Fruit fly (Drosophila melanogaster) whole organism, embryonic: ENCODE results near the gene Obp99d.
A peak's percentile ranks its signal among the peaks of the same experiment; 100 is the strongest.

Experiments
- CG10565 ChIP-seq: fragments of 200-800 bp; sonication (Bioruptor generic); optimal IDR thresholded peaks from 3 replicates; lab custom pipeline; 2016; ENCODE audit warnings: missing biosample characterization, mild to moderate bottlenecking, missing genetic modification characterization
- CG11093 ChIP-seq: fragments of 200-800 bp; sonication (Bioruptor generic); IDR thresholded peaks from 3 replicates; pipeline ENCODE4 v1.3.6; 2022; ENCODE audit warnings: missing biosample characterization, missing genetic modification characterization
- CG11398 ChIP-seq: fragments of 200-800 bp; sonication (Bioruptor generic); optimal IDR thresholded peaks from 2 replicates; lab custom pipeline; 2016; ENCODE audit warnings: missing biosample characterization, missing genetic modification characterization
- CG12391 ChIP-seq: fragments of 200-800 bp; sonication (Bioruptor generic); optimal IDR thresholded peaks from 3 replicates; lab custom pipeline; 2018; ENCODE audit warnings: missing biosample characterization, mild to moderate bottlenecking, missing genetic modification characterization, moderate library complexity
- CG13287 ChIP-seq: fragments of 200-800 bp; sonication (Bioruptor generic); IDR thresholded peaks from 2 replicates; pipeline ENCODE4 v1.3.6; 2022; ENCODE audit warnings: missing biosample characterization, missing genetic modification characterization; ENCODE audit not compliant: partially characterized antibody
- CG15073 ChIP-seq: fragments of 200-800 bp; sonication (Bioruptor generic); optimal IDR thresholded peaks from 2 replicates; lab custom pipeline; 2016; ENCODE audit warnings: missing biosample characterization, missing genetic modification characterization
- CG15269 ChIP-seq: fragments of 200-800 bp; sonication (Bioruptor generic); optimal IDR thresholded peaks from 2 replicates; lab custom pipeline; 2018; ENCODE audit warnings: missing biosample characterization, mild to moderate bottlenecking, missing genetic modification characterization, moderate library complexity
- CG18764 ChIP-seq: fragments of 200-800 bp; sonication (Bioruptor generic); optimal IDR thresholded peaks from 3 replicates; lab custom pipeline; 2016; ENCODE audit warnings: missing biosample characterization, missing genetic modification characterization
- CG2202 ChIP-seq: fragments of 200-800 bp; sonication (Bioruptor generic); optimal IDR thresholded peaks from 2 replicates; lab custom pipeline; 2018; ENCODE audit warnings: missing biosample characterization, mild to moderate bottlenecking, missing genetic modification characterization
- CG32772 ChIP-seq: fragments of 200-800 bp; sonication (Bioruptor generic); IDR thresholded peaks from 2 replicates; pipeline ENCODE4 v1.3.6; 2022; ENCODE audit warnings: missing biosample characterization, missing genetic modification characterization
- CG3838 ChIP-seq: fragments of 200-800 bp; sonication (Bioruptor generic); optimal IDR thresholded peaks from 3 replicates; lab custom pipeline; 2016; ENCODE audit warnings: missing biosample characterization, missing genetic modification characterization
- CG4404 ChIP-seq: fragments of 200-800 bp; sonication (Bioruptor generic); IDR thresholded peaks from 2 replicates; pipeline ENCODE4 v1.3.6; 2022; ENCODE audit warnings: missing biosample characterization, missing genetic modification characterization
- CG4730 ChIP-seq: fragments of 200-800 bp; sonication (Bioruptor generic); IDR thresholded peaks from 2 replicates; pipeline ENCODE4 v1.3.6; 2022; ENCODE audit warnings: missing biosample characterization, missing genetic modification characterization
- CG5180 ChIP-seq: fragments of 200-800 bp; sonication (Bioruptor generic); optimal IDR thresholded peaks from 3 replicates; lab custom pipeline; 2017; ENCODE audit warnings: missing biosample characterization, missing genetic modification characterization, mild to moderate bottlenecking, moderate library complexity, missing genetic modification reagents
- CG5245 ChIP-seq: fragments of 200-800 bp; sonication (Bioruptor generic); optimal IDR thresholded peaks from 3 replicates; lab custom pipeline; 2016; ENCODE audit warnings: missing biosample characterization, missing genetic modification characterization
- CG7556 ChIP-seq: fragments of 200-800 bp; sonication (Bioruptor generic); optimal IDR thresholded peaks from 2 replicates; lab custom pipeline; 2017; ENCODE audit warnings: missing biosample characterization, mild to moderate bottlenecking, missing genetic modification characterization
- CG7928 ChIP-seq: fragments of 200-800 bp; sonication (Bioruptor generic); optimal IDR thresholded peaks from 2 replicates; lab custom pipeline; 2017; ENCODE audit warnings: missing biosample characterization, mild to moderate bottlenecking, missing genetic modification characterization
- CG7963 ChIP-seq: fragments of 200-800 bp; sonication (Bioruptor generic); IDR thresholded peaks from 3 replicates; pipeline ENCODE4 v1.3.6; 2022; ENCODE audit warnings: missing biosample characterization, missing genetic modification characterization; ENCODE audit not compliant: partially characterized antibody
- CG8281 ChIP-seq: fragments of 200-800 bp; sonication (Bioruptor generic); optimal IDR thresholded peaks from 2 replicates; lab custom pipeline; 2018; ENCODE audit warnings: missing biosample characterization, mild to moderate bottlenecking, missing genetic modification characterization, moderate library complexity
- CG8944 ChIP-seq: fragments of 200-800 bp; sonication (Bioruptor generic); optimal IDR thresholded peaks from 3 replicates; lab custom pipeline; 2016; ENCODE audit warnings: missing biosample characterization, missing genetic modification characterization
- CG9437 ChIP-seq: fragments of 200-800 bp; sonication (Bioruptor generic); optimal IDR thresholded peaks from 2 replicates; lab custom pipeline; 2018; ENCODE audit warnings: missing biosample characterization, mild to moderate bottlenecking, missing genetic modification characterization
- Dip3 ChIP-seq: fragments of 200-800 bp; sonication (Bioruptor generic); optimal IDR thresholded peaks from 3 replicates; lab custom pipeline; 2016; ENCODE audit warnings: missing biosample characterization, missing genetic modification characterization
- Dref ChIP-seq: fragments of 200-800 bp; sonication (Bioruptor generic); IDR thresholded peaks from 2 replicates; pipeline ENCODE4 v1.3.6; 2022; ENCODE audit warnings: missing biosample characterization, missing genetic modification characterization
- ERR ChIP-seq: fragments of 200-800 bp; sonication (Bioruptor generic); optimal IDR thresholded peaks from 2 replicates; lab custom pipeline; 2016; ENCODE audit warnings: missing biosample characterization, missing genetic modification characterization
- Hmx ChIP-seq: fragments of 200-800 bp; sonication (Bioruptor generic); optimal IDR thresholded peaks from 2 replicates; lab custom pipeline; 2016; ENCODE audit warnings: missing biosample characterization, missing genetic modification characterization
- Hr3 ChIP-seq: fragments of 200-800 bp; sonication (Bioruptor generic); optimal IDR thresholded peaks from 3 replicates; lab custom pipeline; 2016; ENCODE audit warnings: missing biosample characterization, missing genetic modification characterization
- Lhr ChIP-seq: fragments of 200-800 bp; sonication (Bioruptor generic); optimal IDR thresholded peaks from 3 replicates; lab custom pipeline; 2017; ENCODE audit warnings: mild to moderate bottlenecking, missing biosample characterization, missing genetic modification reagents, missing genetic modification characterization
- MBD-R2 ChIP-seq: fragments of 200-800 bp; sonication (Bioruptor generic); IDR thresholded peaks from 2 replicates; pipeline ENCODE4 v1.3.6; 2022; ENCODE audit warnings: missing biosample characterization, missing genetic modification characterization
- Rx ChIP-seq: fragments of 200-800 bp; sonication (Bioruptor generic); IDR thresholded peaks from 2 replicates; pipeline ENCODE4 v1.3.6; 2022; ENCODE audit warnings: missing biosample characterization, missing genetic modification characterization
- Spps ChIP-seq: fragments of 200-800 bp; sonication (Bioruptor generic); optimal IDR thresholded peaks from 2 replicates; lab custom pipeline; 2018; ENCODE audit warnings: missing biosample characterization, mild to moderate bottlenecking, missing genetic modification characterization
- Usf ChIP-seq: fragments of 200-800 bp; sonication (Bioruptor generic); optimal IDR thresholded peaks from 2 replicates; lab custom pipeline; 2017; ENCODE audit warnings: missing genotype, missing biosample characterization, missing genetic modification characterization
- abd-A ChIP-seq: fragments of 200-800 bp; sonication (Bioruptor generic); optimal IDR thresholded peaks from 3 replicates; lab custom pipeline; 2019; ENCODE audit warnings: missing biosample characterization, mild to moderate bottlenecking, missing genetic modification characterization, moderate library complexity
- ase ChIP-seq: fragments of 200-800 bp; sonication (Bioruptor generic); IDR thresholded peaks from 3 replicates; pipeline ENCODE4 v1.3.6; 2022; ENCODE audit warnings: missing biosample characterization, missing genetic modification characterization
- caup ChIP-seq: fragments of 200-800 bp; sonication (Bioruptor generic); optimal IDR thresholded peaks from 3 replicates; lab custom pipeline; 2017; ENCODE audit warnings: missing biosample characterization, mild to moderate bottlenecking, missing genetic modification characterization, moderate library complexity; ENCODE audit not compliant: severe bottlenecking
- cg ChIP-seq: fragments of 200-800 bp; sonication (Bioruptor generic); optimal IDR thresholded peaks from 3 replicates; lab custom pipeline; 2019; ENCODE audit warnings: missing biosample characterization, mild to moderate bottlenecking, missing genetic modification characterization, moderate library complexity
- corto ChIP-seq: fragments of 200-800 bp; sonication (Bioruptor generic); optimal IDR thresholded peaks from 2 replicates; lab custom pipeline; 2016; ENCODE audit warnings: missing biosample characterization, mild to moderate bottlenecking, missing genetic modification characterization, moderate library complexity
- dan ChIP-seq: fragments of 200-800 bp; sonication (Bioruptor generic); IDR thresholded peaks from 2 replicates; pipeline ENCODE4 v1.3.6; 2022; ENCODE audit warnings: missing biosample characterization, missing genetic modification characterization
- esg ChIP-seq: fragments of 200-800 bp; sonication (Bioruptor generic); conservative IDR thresholded peaks from 2 replicates; pipeline ENCODE4 v1.3.6; 2022; ENCODE audit warnings: missing biosample characterization, missing genetic modification characterization
- kay ChIP-seq: fragments of 200-800 bp; sonication (Bioruptor generic); optimal IDR thresholded peaks from 2 replicates; lab custom pipeline; 2016; ENCODE audit warnings: missing biosample characterization, missing genetic modification characterization
- kni ChIP-seq: fragments of 200-800 bp; sonication (Bioruptor generic); optimal IDR thresholded peaks from 3 replicates; lab custom pipeline; 2017; ENCODE audit warnings: mild to moderate bottlenecking, missing biosample characterization, missing genetic modification reagents, missing genetic modification characterization
- nau ChIP-seq: fragments of 200-800 bp; sonication (Bioruptor generic); optimal IDR thresholded peaks from 3 replicates; lab custom pipeline; 2017; ENCODE audit warnings: missing biosample characterization, mild to moderate bottlenecking, missing genetic modification characterization, missing genetic modification reagents
- pros ChIP-seq: fragments of 200-800 bp; sonication (Bioruptor generic); optimal IDR thresholded peaks from 3 replicates; lab custom pipeline; 2019; ENCODE audit warnings: missing biosample characterization, mild to moderate bottlenecking, missing genetic modification characterization, moderate library complexity
- salm ChIP-seq: fragments of 200-800 bp; sonication (Bioruptor generic); optimal IDR thresholded peaks from 2 replicates; lab custom pipeline; 2018; ENCODE audit warnings: missing biosample characterization, mild to moderate bottlenecking, missing genetic modification characterization
- sug ChIP-seq: fragments of 200-800 bp; optimal IDR thresholded peaks from 2 replicates; lab custom pipeline; 2019; ENCODE audit warnings: missing biosample characterization, mild to moderate bottlenecking, missing genetic modification characterization, moderate library complexity
- tap ChIP-seq: fragments of 200-800 bp; optimal IDR thresholded peaks from 3 replicates; lab custom pipeline; 2019; ENCODE audit warnings: missing biosample characterization, mild to moderate bottlenecking, missing genetic modification characterization, moderate library complexity
- tio ChIP-seq: fragments of 200-800 bp; sonication (Bioruptor generic); optimal IDR thresholded peaks from 2 replicates; lab custom pipeline; 2017; ENCODE audit warnings: missing biosample characterization, missing genetic modification characterization, inconsistent platforms
- tna ChIP-seq: fragments of 200-800 bp; sonication (Bioruptor generic); IDR thresholded peaks from 2 replicates; pipeline ENCODE4 v1.3.6; 2022; ENCODE audit warnings: missing biosample characterization, missing genetic modification characterization; ENCODE audit not compliant: partially characterized antibody
- ttk ChIP-seq: fragments of 200-800 bp; sonication (Bioruptor generic); IDR thresholded peaks from 2 replicates; pipeline ENCODE4 v2.1.2; 2022; ENCODE audit warnings: missing biosample characterization, missing genetic modification characterization
- vfl ChIP-seq: fragments of 200-800 bp; sonication (Bioruptor generic); optimal IDR thresholded peaks from 2 replicates; lab custom pipeline; 2016; ENCODE audit warnings: missing biosample characterization, missing genetic modification characterization
- z ChIP-seq: fragments of 200-800 bp; sonication (Bioruptor generic); IDR thresholded peaks from 3 replicates; pipeline ENCODE4 v1.3.6; 2022; ENCODE audit warnings: missing biosample characterization, missing genetic modification characterization

Gene Obp99d

dm6 chr3R:29716782-29717317, 2.5 kb downstream of the Obp99d start, which contains the start of gene Obp99b (continued):
- TF ChIP-seq Usf (peak; percentile 23), Spps (tag; lab: Kevin White, UChicago) (peak; percentile 55), dan (GFP tag; lab: Robert Waterston, UW) (no peak), z (no peak), CG4404 (GFP tag; lab: Robert Waterston, UW) (peak; percentile 53), tna (no peak), CG15269 (peak; percentile 73), CG7928 (GFP tag; lab: Kevin White, UChicago) (peak; percentile 22), MBD-R2 (GFP tag; lab: Robert Waterston, UW) (0 out of 2 replicates have a peak, but pooled peaks have one; percentile 18), Dref (GFP tag; lab: Robert Waterston, UW) (0 out of 2 replicates have a peak, but pooled peaks have one; percentile 10), CG5180 (GFP tag; lab: Kevin White, UChicago) (peak; percentile 62), CG9437 (GFP tag; lab: Kevin White, UChicago) (peak; percentile 60), ERR (peak; percentile 12), CG8281 (peak; percentile 64), CG5245 (peak; percentile 91), Lhr (GFP tag; lab: Kevin White, UChicago) (peak; percentile 75), ttk (GFP tag; lab: Robert Waterston, UW) (peak; percentile 64), Rx (GFP tag; lab: Robert Waterston, UW) (peak; percentile 69), CG3838 (peak; percentile 19), CG8944 (peak; percentile 74), abd-A (tag; lab: Kevin White, UChicago) (no peak), caup (GFP tag; lab: Kevin White, UChicago) (peak; percentile 85), cg (GFP tag; lab: Kevin White, UChicago) (no peak), Hr3 (GFP tag; lab: Kevin White, UChicago) (peak; percentile 60), CG7556 (GFP tag; lab: Kevin White, UChicago) (no peak), salm (tag; lab: Kevin White, UChicago) (peak; percentile 10), CG11398 (GFP tag; lab: Kevin White, UChicago) (peak; percentile 58), CG32772 (GFP tag; lab: Robert Waterston, UW) (peak; percentile 61), CG12391 (peak; percentile 29), CG13287 (GFP tag; lab: Robert Waterston, UW) (no peak), CG10565 (GFP tag; lab: Kevin White, UChicago) (peak; percentile 5), CG11093 (GFP tag; lab: Robert Waterston, UW) (peak; percentile 56; the same call in 2 of the 3 replicates), pros (GFP tag; lab: Kevin White, UChicago) (no peak), sug (tag; lab: Kevin White, UChicago) (no peak), ase (GFP tag; lab: Robert Waterston, UW) (peak; percentile 84; the same call in 2 of the 3 replicates), tap (tag; lab: Kevin White, UChicago) (peak; percentile 46), CG15073 (GFP tag; lab: Kevin White, UChicago) (no peak), nau (GFP tag; lab: Kevin White, UChicago) (peak; percentile 70), tio (GFP tag; lab: Kevin White, UChicago) (peak; percentile 35), kni (GFP tag; lab: Kevin White, UChicago) (peak; percentile 52), kay (GFP tag; lab: Kevin White, UChicago) (no peak), esg (peak; percentile 50), CG18764 (GFP tag; lab: Kevin White, UChicago) (peak; percentile 65), CG2202 (tag; lab: Kevin White, UChicago) (peak; percentile 71), CG7963 (no peak), corto (GFP tag; lab: Kevin White, UChicago) (no peak), Hmx (GFP tag; lab: Kevin White, UChicago) (no peak), CG4730 (GFP tag; lab: Robert Waterston, UW) (peak; percentile 79), Dip3 (GFP tag; lab: Kevin White, UChicago) (peak; percentile 3), vfl (GFP tag; lab: Kevin White, UChicago) (peak; percentile 52)
